Worm (Caenorhabditis elegans) whole organism, L4 larva: ENCODE results near the gene lbp-7.

Experiments used
- ama-1 ChIP-seq: fragments of 150-350 bp; optimal IDR thresholded peaks from 2 replicates; lab custom pipeline; 2014; ENCODE audit warnings: inconsistent platforms, mixed read lengths
- dmd-8 ChIP-seq: fragments of 200-800 bp; sonication (Bioruptor generic); IDR thresholded peaks from 2 replicates; pipeline ENCODE4 v1.3.6; 2022; ENCODE audit warnings: missing genetic modification characterization, missing compliant biosample characterization
- dpl-1 ChIP-seq: fragments of 150-350 bp; optimal IDR thresholded peaks from 2 replicates; lab custom pipeline; 2014; ENCODE audit warnings: missing biosample characterization, missing genetic modification reagents, missing genetic modification characterization
- gei-8 ChIP-seq: fragments of 200-800 bp; sonication (Bioruptor generic); optimal IDR thresholded peaks from 2 replicates; lab custom pipeline; 2018; ENCODE audit warnings: mild to moderate bottlenecking, missing genetic modification characterization, missing compliant biosample characterization
- lin-13 ChIP-seq: fragments of 150-350 bp; optimal IDR thresholded peaks from 2 replicates; lab custom pipeline; 2014; ENCODE audit warnings: missing biosample characterization, missing genetic modification reagents, missing genetic modification characterization
- nhr-48 ChIP-seq: sonication (generic microtip); optimal IDR thresholded peaks from 2 replicates; lab custom pipeline; 2016; ENCODE audit warnings: mild to moderate bottlenecking, missing genetic modification characterization, missing compliant biosample characterization

DNA sequence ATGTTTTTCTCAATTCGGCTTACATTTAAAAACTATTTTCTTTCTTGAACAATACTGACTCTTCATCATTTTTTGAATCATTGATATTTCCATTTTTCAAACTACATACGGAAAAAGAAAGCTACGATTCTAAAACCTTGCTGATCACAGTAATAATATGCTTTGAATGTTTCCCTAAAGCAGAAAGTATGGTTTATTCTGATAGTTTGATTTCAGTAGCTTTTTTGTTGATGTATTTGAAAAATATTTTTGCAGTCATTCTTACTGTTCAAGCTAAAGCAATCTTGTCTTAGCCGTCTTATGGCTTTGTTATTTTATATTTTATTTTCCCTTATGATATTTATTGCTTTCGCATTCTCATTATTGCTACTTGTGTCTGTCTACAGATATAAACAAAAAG lies 50.2 kb downstream of the lbp-7 start, which contains the start of gene srxa-13:
- no peak for TF ChIP-seq nhr-48 (tag; lab: Kevin White, UChicago)
- no peak for TF ChIP-seq ama-1 (lab: Kevin White, UChicago)
- TF ChIP-seq lin-13: no peak
- TF ChIP-seq gei-8: no peak
- TF ChIP-seq dpl-1 (GFP tag; lab: Kevin White, UChicago): no peak
- TF ChIP-seq dmd-8 (GFP tag; lab: Robert Waterston, UW): no peak
